Fruit fly (Drosophila melanogaster): Measurements from ENCODE around the gene CG9628.

- TF ChIP-seq Pif1A (GFP tag; optimal IDR thresholded peaks at IDR 0.05) (no peak), gl (tag; optimal IDR thresholded peaks at IDR 0.05) (no peak), CG13204 (GFP tag; optimal IDR thresholded peaks at IDR 0.05) (no peak), CG4496 (GFP tag; IDR thresholded peaks at IDR 0.05) (no peak), CG32121 (GFP tag; IDR thresholded peaks at IDR 0.05) (no peak), Pif1B (GFP tag; optimal IDR thresholded peaks at IDR 0.05) (no peak), Snoo (tag; optimal IDR thresholded peaks at IDR 0.05) (no peak), rn (GFP tag; IDR thresholded peaks at IDR 0.05) (no peak), EcR (GFP tag; optimal IDR thresholded peaks at IDR 0.05) (peak; percentile 43), CG14655 (GFP tag; optimal IDR thresholded peaks at IDR 0.05) (no peak), CG8301 (tag; optimal IDR thresholded peaks at IDR 0.05) (no peak), CG10348 (GFP tag; IDR thresholded peaks at IDR 0.05) (no peak), CG8159 (tag; optimal IDR thresholded peaks at IDR 0.05) (no peak)
These were observed 46.0 kb downstream of the CG9628 start for dm6 chr3L:14668638-14669037.
